Worm (Caenorhabditis elegans): ENCODE results near the gene srt-27.

The srt-27 gene

DNA sequence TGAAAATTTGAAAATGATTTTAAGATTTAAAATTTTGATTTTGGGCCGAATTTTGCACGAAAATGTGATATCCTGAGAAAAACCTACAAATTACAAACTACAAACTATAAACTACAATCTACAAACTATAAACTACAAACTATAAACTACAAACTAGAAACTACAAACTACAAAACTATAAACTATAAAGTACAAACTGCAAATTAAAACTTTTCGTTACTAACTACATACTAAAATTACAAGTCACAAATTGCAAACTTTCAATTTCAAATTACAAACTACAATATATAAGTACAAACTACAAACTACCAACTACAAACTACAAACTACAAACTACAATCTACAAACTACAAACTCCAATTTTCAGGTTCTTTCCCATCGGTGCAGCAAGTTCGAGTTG is 37.2 kb downstream of the srt-27 start:
- no peak for TF ChIP-seq pqm-1 (tag; optimal IDR thresholded peaks at IDR 0.05)
- no peak for TF ChIP-seq sox-4 (tag; optimal IDR thresholded peaks at IDR 0.05)
- TF ChIP-seq Y22D7AL.16 (tag; optimal IDR thresholded peaks at IDR 0.05), result no peak
- TF ChIP-seq C38D4.7 (GFP tag; optimal IDR thresholded peaks at IDR 0.05), result no peak
- no peak for TF ChIP-seq pha-4 (tag; optimal IDR thresholded peaks at IDR 0.05)
- no peak for TF ChIP-seq zip-5 (tag; optimal IDR thresholded peaks at IDR 0.05)
- TF ChIP-seq hlh-15 (tag; optimal IDR thresholded peaks at IDR 0.05), result no peak
- TF ChIP-seq syd-9 (tag; optimal IDR thresholded peaks at IDR 0.05), result no peak
- TF ChIP-seq lim-6 (tag; optimal IDR thresholded peaks at IDR 0.05), result no peak
- no peak for TF ChIP-seq fkh-10 (GFP tag; optimal IDR thresholded peaks at IDR 0.05)
- no peak for TF ChIP-seq unc-3 (GFP tag; conservative IDR thresholded peaks at IDR 0.05)
- TF ChIP-seq unc-3 (tag; optimal IDR thresholded peaks at IDR 0.05), result no peak
- no peak for TF ChIP-seq madf-2 (tag; optimal IDR thresholded peaks at IDR 0.05)
- no peak for TF ChIP-seq ceh-19 (GFP tag; optimal IDR thresholded peaks at IDR 0.05)
- TF ChIP-seq hlh-13 (GFP tag; optimal IDR thresholded peaks at IDR 0.05), result no peak
- no peak for TF ChIP-seq ref-2 (tag; optimal IDR thresholded peaks at IDR 0.05)
- no peak for TF ChIP-seq ceh-24 (tag; optimal IDR thresholded peaks at IDR 0.05)
- no peak for TF ChIP-seq ceh-2 (tag; optimal IDR thresholded peaks at IDR 0.05)
- TF ChIP-seq ceh-30 (tag; optimal IDR thresholded peaks at IDR 0.05), result no peak
- TF ChIP-seq unc-55 (GFP tag; optimal IDR thresholded peaks at IDR 0.05), result no peak

- TF ChIP-seq ceh-14 (tag; optimal IDR thresholded peaks at IDR 0.05) (no peak), unc-42 (tag; optimal IDR thresholded peaks at IDR 0.05) (no peak), lim-6 (tag; optimal IDR thresholded peaks at IDR 0.05) (no peak), ama-1 (optimal IDR thresholded peaks at IDR 0.05) (no peak), pros-1 (tag; optimal IDR thresholded peaks at IDR 0.05) (no peak), F13H6.1 (tag; optimal IDR thresholded peaks at IDR 0.05) (no peak), ceh-6 (GFP tag; optimal IDR thresholded peaks at IDR 0.05) (no peak), ahr-1 (tag; optimal IDR thresholded peaks at IDR 0.05) (no peak), eyg-1 (tag; optimal IDR thresholded peaks at IDR 0.05) (no peak), zip-5 (tag; optimal IDR thresholded peaks at IDR 0.05) (no peak), npax-4 (tag; optimal IDR thresholded peaks at IDR 0.05) (no peak), T23F11.4 (GFP tag; optimal IDR thresholded peaks at IDR 0.05) (no peak), ceh-18 (tag; optimal IDR thresholded peaks at IDR 0.05) (no peak), gmeb-2 (tag; optimal IDR thresholded peaks at IDR 0.05) (no peak)
Observed at ce11 chrV:2677648-2678047, 43.0 kb downstream of the srt-27 start.

DNA sequence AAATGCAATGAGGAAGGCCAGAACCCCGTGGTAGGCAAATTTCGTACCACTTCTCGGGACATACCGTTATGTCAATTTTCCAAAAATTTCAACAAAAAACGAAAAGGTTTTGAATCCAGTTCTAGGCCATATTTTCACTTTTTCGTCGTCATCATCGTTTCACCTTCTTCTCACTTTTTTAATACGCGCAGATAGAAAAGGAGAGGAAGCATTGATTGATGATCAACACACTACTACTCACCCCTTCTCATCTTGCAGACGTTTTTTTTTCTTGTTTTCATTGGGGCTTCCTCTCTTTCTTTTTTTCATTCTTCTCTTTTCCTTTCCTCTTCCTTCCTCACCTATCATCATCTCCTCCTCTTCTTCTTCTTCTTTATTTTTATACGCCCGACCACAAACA is 45.0 kb downstream of the srt-27 start:
- TF ChIP-seq pros-1 (tag; optimal IDR thresholded peaks at IDR 0.05) (no peak), pha-4 (tag; optimal IDR thresholded peaks at IDR 0.05) (no peak), ets-4 (tag; optimal IDR thresholded peaks at IDR 0.05) (no peak), C38D4.7 (GFP tag; optimal IDR thresholded peaks at IDR 0.05) (no peak), sox-2 (GFP tag; IDR thresholded peaks at IDR 0.05) (no peak), fkh-10 (GFP tag; optimal IDR thresholded peaks at IDR 0.05) (no peak), ceh-14 (tag; optimal IDR thresholded peaks at IDR 0.05) (no peak), mec-3 (tag; optimal IDR thresholded peaks at IDR 0.05; ENCODE audit: borderline replicate concordance) (no peak), tbx-2 (tag; optimal IDR thresholded peaks at IDR 0.05) (no peak), C08G9.2 (tag; optimal IDR thresholded peaks at IDR 0.05) (no peak), elt-2 (tag; optimal IDR thresholded peaks at IDR 0.05) (no peak), hlh-6 (tag; optimal IDR thresholded peaks at IDR 0.05) (no peak)

DNA sequence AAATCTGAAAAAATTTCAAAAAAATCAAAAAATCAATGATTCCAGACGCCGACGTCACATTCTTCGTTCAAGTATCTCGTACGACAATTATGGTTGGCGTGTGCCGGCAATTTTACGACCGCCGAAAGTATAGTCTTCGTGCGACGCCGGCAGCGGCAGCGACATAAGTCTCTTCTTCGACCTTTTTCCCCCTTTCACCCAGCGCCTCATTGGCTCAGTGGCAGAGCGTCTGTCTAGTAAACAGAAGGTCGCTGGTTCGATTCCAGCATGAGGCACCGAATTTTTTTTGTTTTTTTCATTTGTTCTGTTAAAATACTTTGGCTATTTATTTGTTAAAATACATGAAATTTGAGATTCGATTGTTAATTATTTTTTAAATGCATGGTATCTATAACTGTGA is 46.9 kb downstream of the srt-27 start:
- TF ChIP-seq ceh-31 (tag; optimal IDR thresholded peaks at IDR 0.05), result peak; percentile 15
- TF ChIP-seq C38D4.7 (GFP tag; optimal IDR thresholded peaks at IDR 0.05), result peak; percentile 61
- no peak for TF ChIP-seq hlh-8 (tag; optimal IDR thresholded peaks at IDR 0.05)
- peak; percentile 69 for TF ChIP-seq gmeb-2 (tag; optimal IDR thresholded peaks at IDR 0.05)
- TF ChIP-seq ahr-1 (tag; optimal IDR thresholded peaks at IDR 0.05), result peak; percentile 41
- TF ChIP-seq ceh-14 (tag; optimal IDR thresholded peaks at IDR 0.05), result peak; percentile 25
- peak; percentile 60 for TF ChIP-seq nfya-1 (tag; optimal IDR thresholded peaks at IDR 0.05)
- TF ChIP-seq C08G9.2 (tag; optimal IDR thresholded peaks at IDR 0.05), result peak; percentile 41
- no peak for TF ChIP-seq pqm-1 (tag; optimal IDR thresholded peaks at IDR 0.05)
- no peak for TF ChIP-seq rnt-1 (tag; optimal IDR thresholded peaks at IDR 0.05)
- peak; percentile 35 for TF ChIP-seq unc-86 (tag; optimal IDR thresholded peaks at IDR 0.05)
- peak; percentile 39 for TF ChIP-seq ref-2 (tag; optimal IDR thresholded peaks at IDR 0.05)
- TF ChIP-seq sox-4 (tag; optimal IDR thresholded peaks at IDR 0.05), result peak; percentile 3
- peak; percentile 45 for TF ChIP-seq hlh-6 (tag; optimal IDR thresholded peaks at IDR 0.05)
- TF ChIP-seq che-1 (tag; optimal IDR thresholded peaks at IDR 0.05), result peak; percentile 64
- peak; percentile 58 for TF ChIP-seq K09A11.1 (tag; optimal IDR thresholded peaks at IDR 0.05; ENCODE audit: insufficient read depth)
- peak; percentile 37 for TF ChIP-seq ceh-48 (tag; optimal IDR thresholded peaks at IDR 0.05)
- TF ChIP-seq ceh-6 (GFP tag; optimal IDR thresholded peaks at IDR 0.05), result peak; percentile 26
- peak; percentile 23 for TF ChIP-seq ceh-2 (tag; optimal IDR thresholded peaks at IDR 0.05)
- peak; percentile 51 for TF ChIP-seq fkh-6 (tag; optimal IDR thresholded peaks at IDR 0.05)
- no peak; the same call in 1 of the 2 replicates for TF ChIP-seq sox-2 (GFP tag; IDR thresholded peaks at IDR 0.05)
- TF ChIP-seq T23F11.4 (GFP tag; optimal IDR thresholded peaks at IDR 0.05), result peak; percentile 48
- TF ChIP-seq pha-4 (tag; optimal IDR thresholded peaks at IDR 0.05), result no peak
